Fruit fly (Drosophila melanogaster) ovary, adult (tissue): ENCODE data around the gene HSPBAP1.
A peak's percentile ranks its signal among the peaks of the same experiment; 100 is the strongest.

ENCODE experiments used
- CG17801 ChIP-seq: fragments of 200-800 bp; optimal IDR thresholded peaks from 2 replicates; lab custom pipeline; 2019; ENCODE audit warnings: missing biosample characterization, mild to moderate bottlenecking, missing genetic modification characterization, moderate library complexity; ENCODE audit not compliant: partially characterized antibody

The HSPBAP1 gene

dm6 chr3R:27685074-27685473 is 10.0 kb upstream of the HSPBAP1 start:
- no peak for TF ChIP-seq CG17801

- no peak for TF ChIP-seq CG17801
Measured at dm6 chr3R:27685539-27686012, 9.5 kb upstream of the HSPBAP1 start, which contains the start of gene CG12880. Gene CG12880 (plus strand): TSS chr3R:27685962.

dm6 chr3R:27688034-27688433 is 7.0 kb upstream of the HSPBAP1 start, which contains the start of gene CG31055:
Gene CG31055 (minus strand): TSS chr3R:27688134.
- TF ChIP-seq CG17801 = no peak

DNA sequence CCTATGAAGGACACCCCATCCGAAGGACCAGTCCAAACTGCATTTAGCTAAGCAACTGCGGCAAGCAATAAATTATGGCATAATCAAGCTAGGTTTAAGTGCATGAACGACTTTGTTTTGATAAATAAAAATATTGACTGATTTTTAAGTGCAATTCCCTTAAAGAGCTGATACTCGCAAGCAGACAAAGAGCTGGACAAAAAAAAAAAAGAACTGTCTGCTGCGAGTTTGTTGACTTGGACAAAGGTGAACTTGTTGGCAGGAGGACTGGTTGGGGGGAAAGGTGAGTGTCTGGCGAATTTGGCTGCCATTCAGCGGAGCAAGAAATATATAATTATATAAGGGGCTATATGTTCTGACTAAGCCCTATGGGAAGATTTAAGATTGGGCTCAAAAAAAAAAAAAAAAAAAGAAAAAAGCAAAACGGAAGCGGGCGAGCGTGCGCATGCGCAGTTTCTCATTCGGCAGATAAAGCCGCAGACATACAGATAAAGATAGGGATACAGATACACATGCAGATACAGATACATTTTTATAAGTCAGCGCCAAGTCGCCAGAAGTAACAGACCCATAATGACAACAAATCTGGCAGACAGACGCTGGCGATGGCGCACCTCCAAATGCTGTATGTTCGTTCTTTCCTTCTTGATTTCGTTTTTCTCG is 2.3 kb upstream of the HSPBAP1 start:
- TF ChIP-seq CG17801 = no peak

DNA sequence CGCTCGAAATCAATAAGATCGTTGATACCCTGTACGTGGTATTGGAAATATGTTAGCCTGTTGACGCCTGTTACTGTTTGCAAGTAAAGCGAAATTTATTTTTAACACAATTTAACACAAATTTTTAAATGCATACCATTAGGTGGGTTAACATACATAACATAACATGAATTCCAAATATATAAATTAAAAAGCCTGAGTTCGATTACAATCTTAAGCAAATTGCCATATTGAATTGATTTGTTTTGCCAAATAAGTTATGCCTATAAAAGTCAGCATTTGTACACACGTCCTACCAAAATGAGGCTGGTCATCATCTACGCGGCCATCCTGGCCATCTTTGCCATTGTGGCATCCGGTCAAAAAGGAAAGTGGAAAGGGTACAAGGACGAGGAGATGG is 1.0 kb upstream of the HSPBAP1 start, which contains the start of gene CG43319:
CG43319 (plus strand) TSS at position 301 of the 400 bp plus-strand sequence.
- no peak for TF ChIP-seq CG17801

DNA sequence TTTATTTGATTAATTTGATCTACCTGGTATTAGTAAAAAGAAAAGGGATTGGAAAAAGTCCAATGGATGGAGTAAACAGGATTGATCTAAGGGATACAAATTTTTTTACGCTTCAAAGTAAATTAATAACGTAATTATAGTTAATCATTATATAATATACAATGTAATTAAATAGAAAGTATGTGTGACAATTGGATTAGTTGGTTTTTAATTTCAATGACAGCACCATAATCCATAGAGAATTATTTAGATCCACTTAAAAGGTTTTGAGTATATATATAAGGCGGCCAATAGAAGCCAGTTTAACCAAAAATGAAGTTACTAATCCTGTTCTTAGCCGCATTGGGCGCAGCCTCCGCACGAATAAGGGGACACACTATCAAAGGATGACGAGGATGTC is 452 bp upstream of the HSPBAP1 start, which contains the start of gene Acp98AB:
Acp98AB (plus strand) TSS at position 301 of the 400 bp plus-strand sequence.
- no peak for TF ChIP-seq CG17801

dm6 chr3R:27699540-27700228 is 4.6 kb downstream of the HSPBAP1 start, which contains the start of gene ALiX:
Gene ALiX (minus strand): TSS chr3R:27700110.
- TF ChIP-seq CG17801 = no peak

DNA sequence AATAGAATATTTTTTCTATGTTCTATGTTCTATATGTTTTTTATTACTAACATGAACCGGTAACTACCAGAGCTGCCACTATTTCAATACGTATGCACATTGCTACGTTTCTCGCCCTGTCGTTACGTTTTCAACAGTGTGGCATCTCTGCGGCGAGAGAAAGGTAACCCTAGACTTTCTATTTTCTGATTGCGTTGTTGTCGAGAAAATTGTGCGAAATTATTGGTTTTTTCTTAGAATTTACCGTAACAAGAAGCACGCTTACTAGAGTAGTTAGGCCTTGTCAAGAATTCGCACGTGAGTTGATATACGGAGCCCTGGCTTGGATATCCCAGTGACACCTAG is 5.2 kb downstream of the HSPBAP1 start, which contains the start of gene btz:
btz (plus strand) TSS at position 133 of the 345 bp plus-strand sequence.
- TF ChIP-seq CG17801 = peak; percentile 19

DNA sequence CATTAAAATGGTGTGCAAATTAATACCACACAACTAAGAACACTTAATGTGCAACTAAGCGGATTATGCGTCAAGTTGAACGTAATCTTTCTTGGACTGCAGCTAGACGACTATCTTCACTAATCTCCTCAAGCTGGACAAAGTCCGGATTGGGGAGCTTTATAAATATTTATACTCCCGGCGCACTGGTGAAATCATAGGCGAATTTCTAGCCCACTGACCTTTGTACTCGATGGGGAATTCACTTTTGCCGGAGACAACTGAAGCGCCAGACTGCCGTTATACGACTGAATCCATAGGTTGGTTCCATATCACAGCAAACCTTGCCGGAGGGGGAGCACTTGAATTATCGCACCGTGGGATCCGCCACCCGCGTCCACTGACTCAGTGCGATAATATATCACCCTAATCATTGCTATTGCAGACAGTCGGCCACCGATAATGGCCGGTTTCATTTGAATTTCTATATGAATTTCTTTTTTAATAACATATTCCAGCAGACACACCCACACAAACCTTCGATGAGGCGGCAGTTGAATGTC is 11.1 kb downstream of the HSPBAP1 start:
- TF ChIP-seq CG17801 = no peak

DNA sequence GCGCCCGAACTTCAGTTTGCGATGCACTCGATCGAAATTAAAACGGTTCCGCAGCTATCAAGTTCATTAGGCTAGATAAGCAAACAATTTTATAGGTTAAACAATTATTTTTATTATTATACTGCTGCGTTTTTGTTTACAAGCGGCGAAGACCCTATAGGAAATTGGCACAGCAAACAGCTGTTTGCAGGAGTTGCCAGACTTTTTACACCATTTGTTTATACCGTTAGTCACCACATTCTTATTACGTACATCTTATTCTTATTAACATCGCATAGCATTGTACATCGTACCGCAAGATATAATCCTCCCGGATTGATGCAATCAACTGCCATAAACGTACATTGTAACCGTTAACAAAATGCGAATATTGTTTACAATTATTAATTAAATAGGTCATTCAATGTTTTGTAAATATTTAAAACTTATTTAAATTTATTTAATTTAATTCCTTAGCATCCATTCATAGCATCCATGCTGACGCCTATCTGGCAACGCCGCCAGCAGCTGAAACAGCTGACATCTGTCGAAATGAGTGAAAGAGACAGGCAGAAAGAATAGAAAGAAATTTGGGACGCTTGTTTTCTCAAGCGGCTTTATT is 11.6 kb downstream of the HSPBAP1 start, which contains the start of the genes CROT and CG12877:
CROT (minus strand) TSS at position 171 of the 601 bp plus-strand sequence.
CG12877 (plus strand) TSS at position 520 of the 601 bp plus-strand sequence.
- TF ChIP-seq CG17801 = peak; percentile 79

- no peak for TF ChIP-seq CG17801
Measured at dm6 chr3R:27736367-27737005, 41.5 kb downstream of the HSPBAP1 start, which contains the start of gene Ets98B. Gene Ets98B (plus strand): TSS chr3R:27736538.

DNA sequence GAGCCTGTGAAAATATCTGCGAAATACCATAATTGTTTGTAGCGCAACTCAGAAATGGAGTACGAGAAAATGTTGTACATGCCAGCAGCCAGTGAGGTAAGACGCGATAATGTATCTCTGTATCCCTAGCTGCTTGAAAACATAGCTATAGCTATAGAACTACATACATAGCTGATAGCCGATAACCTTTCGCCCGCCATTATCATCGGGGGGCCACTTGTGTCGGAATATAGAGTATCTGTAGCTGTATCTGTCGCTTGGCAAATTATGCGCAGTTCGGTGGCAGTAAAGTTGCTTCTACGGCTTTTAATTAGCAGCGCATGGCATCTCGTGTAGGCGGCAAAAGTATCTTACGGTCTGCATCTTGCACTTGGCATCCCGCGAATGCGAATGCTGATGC is 42.0 kb downstream of the HSPBAP1 start:
- TF ChIP-seq CG17801 = no peak

- no peak for TF ChIP-seq CG17801
Measured at dm6 chr3R:27738287-27738686, 43.3 kb downstream of the HSPBAP1 start.

DNA sequence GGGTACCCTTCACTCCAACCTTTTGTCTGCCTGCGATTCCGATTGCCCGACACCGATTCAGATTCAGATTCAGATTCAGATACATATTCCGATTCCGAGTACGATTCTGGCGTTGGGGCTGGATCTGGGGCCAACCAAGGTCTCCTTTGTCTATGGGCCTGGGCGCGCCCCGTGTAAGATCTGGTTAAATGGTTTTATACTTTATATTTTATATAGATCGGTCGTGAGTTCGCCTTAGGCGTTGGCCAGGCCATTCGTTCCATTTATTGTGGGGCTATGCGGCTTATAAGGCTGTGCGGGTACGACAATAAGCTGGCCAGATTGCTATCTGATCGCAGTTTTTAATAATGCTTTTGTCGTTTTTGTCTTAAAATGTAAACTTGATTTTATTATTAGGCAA is 45.0 kb downstream of the HSPBAP1 start:
- no peak for TF ChIP-seq CG17801

- TF ChIP-seq CG17801 = no peak
Measured at dm6 chr3R:27740692-27741091, 45.7 kb downstream of the HSPBAP1 start.
